Worm (Caenorhabditis elegans): ENCODE results near the gene srh-125.

Gene srh-125

ce11 chrV:7476766-7477165, at the start of gene srh-125:
TSS of gene srh-125 (minus strand) at chrV:7476866.
- TF ChIP-seq nhr-11 (tag; optimal IDR thresholded peaks at IDR 0.05), result no peak
- TF ChIP-seq gmeb-2 (tag; optimal IDR thresholded peaks at IDR 0.05), result no peak
- no peak for TF ChIP-seq npax-4 (tag; optimal IDR thresholded peaks at IDR 0.05)
- no peak for TF ChIP-seq odd-2 (tag; optimal IDR thresholded peaks at IDR 0.05)
- TF ChIP-seq pag-3 (tag; optimal IDR thresholded peaks at IDR 0.05; ENCODE audit: borderline replicate concordance), result no peak
- TF ChIP-seq ama-1 (optimal IDR thresholded peaks at IDR 0.05), result no peak
- no peak for TF ChIP-seq Y22D7AL.16 (tag; optimal IDR thresholded peaks at IDR 0.05)
- TF ChIP-seq unc-3 (GFP tag; conservative IDR thresholded peaks at IDR 0.05), result no peak
- no peak for TF ChIP-seq unc-3 (tag; optimal IDR thresholded peaks at IDR 0.05)
- no peak for TF ChIP-seq nhr-232 (tag; optimal IDR thresholded peaks at IDR 0.05)
- no peak for TF ChIP-seq K02D7.2 (tag; optimal IDR thresholded peaks at IDR 0.05)
- no peak for TF ChIP-seq ceh-22 (tag; optimal IDR thresholded peaks at IDR 0.05)
- no peak for TF ChIP-seq ceh-31 (tag; optimal IDR thresholded peaks at IDR 0.05)
- no peak for TF ChIP-seq madf-2 (tag; optimal IDR thresholded peaks at IDR 0.05)
- TF ChIP-seq ceh-48 (tag; optimal IDR thresholded peaks at IDR 0.05), result no peak
- no peak for TF ChIP-seq ceh-19 (GFP tag; optimal IDR thresholded peaks at IDR 0.05)
- no peak for TF ChIP-seq eyg-1 (tag; optimal IDR thresholded peaks at IDR 0.05)
- no peak for TF ChIP-seq ets-4 (tag; optimal IDR thresholded peaks at IDR 0.05)
- TF ChIP-seq zip-5 (tag; optimal IDR thresholded peaks at IDR 0.05), result no peak
- TF ChIP-seq tbx-2 (tag; optimal IDR thresholded peaks at IDR 0.05), result no peak

ce11 chrV:7525695-7526094, 49.0 kb upstream of the srh-125 start, which contains the start of gene C54F6.18:
TSS of gene C54F6.18 (plus strand) at chrV:7525995.
- TF ChIP-seq ceh-9 (tag; optimal IDR thresholded peaks at IDR 0.05), result no peak
- TF ChIP-seq fkh-6 (tag; optimal IDR thresholded peaks at IDR 0.05), result no peak
- no peak for TF ChIP-seq ceh-19 (GFP tag; optimal IDR thresholded peaks at IDR 0.05)
- TF ChIP-seq ceh-31 (tag; optimal IDR thresholded peaks at IDR 0.05), result no peak
- no peak for TF ChIP-seq sox-4 (tag; optimal IDR thresholded peaks at IDR 0.05)
- no peak for TF ChIP-seq sdc-2 (tag; optimal IDR thresholded peaks at IDR 0.05)
- TF ChIP-seq K09A11.1 (tag; optimal IDR thresholded peaks at IDR 0.05; ENCODE audit: insufficient read depth), result no peak
- no peak for TF ChIP-seq lin-11 (tag; optimal IDR thresholded peaks at IDR 0.05)

ce11 chrV:7524447-7524846, 47.8 kb upstream of the srh-125 start, which contains the start of gene C54F6.20:
TSS of gene C54F6.20 (plus strand) at chrV:7524747.
- TF ChIP-seq unc-42 (tag; optimal IDR thresholded peaks at IDR 0.05), result no peak
- no peak for TF ChIP-seq ceh-22 (tag; optimal IDR thresholded peaks at IDR 0.05)
- TF ChIP-seq pqm-1 (tag; optimal IDR thresholded peaks at IDR 0.05), result no peak
- no peak for TF ChIP-seq Y22D7AL.16 (tag; optimal IDR thresholded peaks at IDR 0.05)

- TF ChIP-seq C08G9.2 (tag; optimal IDR thresholded peaks at IDR 0.05) (no peak), fkh-6 (tag; optimal IDR thresholded peaks at IDR 0.05) (no peak), nfya-1 (tag; optimal IDR thresholded peaks at IDR 0.05) (no peak), nhr-232 (tag; optimal IDR thresholded peaks at IDR 0.05) (no peak)
These were observed 46.7 kb upstream of the srh-125 start, which contains the start of gene C54F6.6 for ce11 chrV:7523392-7523791. TSS of gene C54F6.6 (plus strand) at chrV:7523692.

ce11 chrV:7522279-7522678, 45.6 kb upstream of the srh-125 start, which contains the start of gene C54F6.15:
TSS of gene C54F6.15 (minus strand) at chrV:7522379.
- TF ChIP-seq che-1 (tag; optimal IDR thresholded peaks at IDR 0.05), result no peak
- no peak for TF ChIP-seq C38D4.7 (GFP tag; optimal IDR thresholded peaks at IDR 0.05)
- TF ChIP-seq rnt-1 (tag; optimal IDR thresholded peaks at IDR 0.05), result no peak
- no peak for TF ChIP-seq fkh-10 (GFP tag; optimal IDR thresholded peaks at IDR 0.05)
- TF ChIP-seq fkh-6 (tag; optimal IDR thresholded peaks at IDR 0.05), result no peak
- no peak for TF ChIP-seq odd-2 (tag; optimal IDR thresholded peaks at IDR 0.05)
- TF ChIP-seq ceh-9 (tag; optimal IDR thresholded peaks at IDR 0.05), result no peak
- TF ChIP-seq ceh-6 (GFP tag; optimal IDR thresholded peaks at IDR 0.05), result no peak
- TF ChIP-seq sox-4 (tag; optimal IDR thresholded peaks at IDR 0.05), result no peak
- no peak for TF ChIP-seq ama-1 (optimal IDR thresholded peaks at IDR 0.05)
- TF ChIP-seq ceh-48 (tag; optimal IDR thresholded peaks at IDR 0.05), result no peak
- no peak for TF ChIP-seq F13H6.1 (tag; optimal IDR thresholded peaks at IDR 0.05)
- no peak for TF ChIP-seq elt-4 (tag; optimal IDR thresholded peaks at IDR 0.05)
- TF ChIP-seq unc-42 (tag; optimal IDR thresholded peaks at IDR 0.05), result no peak
- no peak for TF ChIP-seq K09A11.1 (tag; optimal IDR thresholded peaks at IDR 0.05; ENCODE audit: insufficient read depth)
- no peak for TF ChIP-seq syd-9 (tag; optimal IDR thresholded peaks at IDR 0.05)
- TF ChIP-seq pag-3 (tag; optimal IDR thresholded peaks at IDR 0.05; ENCODE audit: borderline replicate concordance), result no peak
- TF ChIP-seq pha-4 (tag; optimal IDR thresholded peaks at IDR 0.05), result no peak
- TF ChIP-seq ceh-2 (tag; optimal IDR thresholded peaks at IDR 0.05), result no peak
- TF ChIP-seq elt-2 (tag; optimal IDR thresholded peaks at IDR 0.05), result no peak
